Worm (Caenorhabditis elegans): ENCODE data around the gene F44A2.3.

DNA sequence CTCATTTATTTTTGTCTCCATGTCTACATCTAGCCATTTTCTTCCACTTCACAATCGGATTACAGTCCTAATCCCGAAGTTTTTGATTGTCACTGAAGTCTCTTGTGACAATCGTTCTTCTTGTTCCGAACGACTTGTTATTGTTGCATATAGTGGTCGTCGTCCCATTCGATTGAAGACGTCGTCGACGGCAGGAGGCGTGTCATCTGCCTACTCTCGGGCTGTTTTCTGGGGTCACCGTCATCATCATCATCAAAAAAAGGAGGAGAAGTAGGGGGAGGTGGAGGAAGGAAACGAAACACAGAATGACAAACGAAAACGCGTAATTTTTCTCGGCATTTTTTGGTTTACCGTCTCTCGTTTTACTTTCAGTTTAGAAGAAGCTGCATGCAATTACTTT, at the start of gene F44A2.3:
- TF ChIP-seq him-1 (tag; optimal IDR thresholded peaks at IDR 0.05): no peak
- no peak for TF ChIP-seq dao-5 (tag; optimal IDR thresholded peaks at IDR 0.05)
